Worm (Caenorhabditis elegans) whole organism, midembryonic: Measurements from ENCODE around the gene C34C12.9.

ENCODE experiments used
- T22C8.4 ChIP-seq: fragments of 200-800 bp; sonication (Bioruptor generic); IDR thresholded peaks from 2 replicates; pipeline ENCODE4 v1.3.6; 2022; ENCODE audit warnings: missing genetic modification characterization, missing compliant biosample characterization
- cog-1 ChIP-seq: sonication (generic microtip); optimal IDR thresholded peaks from 2 replicates; lab custom pipeline; 2016; ENCODE audit warnings: missing genetic modification characterization, missing compliant biosample characterization
- flt-1 ChIP-seq: fragments of 200-800 bp; sonication (Bioruptor generic); IDR thresholded peaks from 2 replicates; pipeline ENCODE4 v1.3.6; 2022; ENCODE audit warnings: missing genetic modification characterization, missing compliant biosample characterization
- klf-2 ChIP-seq: fragments of 200-800 bp; sonication (Bioruptor generic); conservative IDR thresholded peaks from 2 replicates; pipeline ENCODE4 v1.3.6; 2022; ENCODE audit warnings: missing genetic modification reagents, missing genetic modification characterization, missing compliant biosample characterization
- med-1 ChIP-seq: sonication (generic microtip); optimal IDR thresholded peaks from 2 replicates; lab custom pipeline; 2017; ENCODE audit warnings: missing genetic modification characterization, mild to moderate bottlenecking, missing compliant biosample characterization, antibody characterized with exemption, missing genetic modification reagents; ENCODE audit not compliant: insufficient read depth
- ref-1 ChIP-seq: fragments of 200-800 bp; sonication (Bioruptor generic); conservative IDR thresholded peaks from 2 replicates; pipeline ENCODE4 v1.3.6; 2022; ENCODE audit warnings: missing genetic modification reagents, missing genetic modification characterization, missing compliant biosample characterization
- tab-1 ChIP-seq: fragments of 200-800 bp; sonication (Bioruptor generic); IDR thresholded peaks from 2 replicates; pipeline ENCODE4 v1.3.6; 2022; ENCODE audit warnings: missing genetic modification characterization, missing compliant biosample characterization
- ztf-23 ChIP-seq: fragments of 200-800 bp; sonication (Bioruptor generic); IDR thresholded peaks from 2 replicates; pipeline ENCODE4 v1.3.6; 2022; ENCODE audit warnings: missing genetic modification reagents, missing genetic modification characterization, missing compliant biosample characterization

- TF ChIP-seq tab-1 (GFP tag; lab: Robert Waterston, UW), result no peak
- TF ChIP-seq flt-1 (GFP tag; lab: Robert Waterston, UW), result no peak
- TF ChIP-seq cog-1 (tag; lab: Kevin White, UChicago), result peak; percentile 12
- no peak for TF ChIP-seq T22C8.4
- TF ChIP-seq klf-2 (GFP tag; lab: Robert Waterston, UW), result no peak
- TF ChIP-seq ztf-23 (GFP tag; lab: Robert Waterston, UW), result peak; percentile 72
- TF ChIP-seq med-1, result no peak
- no peak for TF ChIP-seq ref-1 (GFP tag; lab: Robert Waterston, UW)
Measured at ce11 chrIII:3505051-3505548, 29.8 kb upstream of the C34C12.9 start, which contains the start of gene lias-1.
